Worm (Caenorhabditis elegans) whole organism, young adult: ENCODE results near the gene sqv-3.

Experiments used
- F49E8.2 ChIP-seq: sonication (generic microtip); optimal IDR thresholded peaks from 3 replicates; lab custom pipeline; 2017; ENCODE audit warnings: missing genetic modification characterization, mild to moderate bottlenecking, missing compliant biosample characterization, antibody characterized with exemption, moderate library complexity; ENCODE audit not compliant: insufficient read depth
- F55B11.4 ChIP-seq: sonication (generic microtip); optimal IDR thresholded peaks from 2 replicates; lab custom pipeline; 2016; ENCODE audit warnings: missing compliant biosample characterization, missing genetic modification characterization, borderline replicate concordance; ENCODE audit not compliant: insufficient read depth
- ama-1 ChIP-seq, 3 experiments: fragments of 150-350 bp in 1 of 3; sonication (generic microtip) in 2 of 3; optimal IDR thresholded peaks; 2 replicates each; lab custom pipeline; 2014 to 2018; ENCODE audit warnings: missing biosample characterization in 2 of 3, missing genetic modification characterization in 2 of 3, missing genetic modification reagents in 2 of 3
- aptf-3 ChIP-seq: fragments of 200-800 bp; sonication (Bioruptor generic); IDR thresholded peaks from 2 replicates; pipeline ENCODE4 v1.3.6; 2022; ENCODE audit warnings: missing genetic modification characterization, missing compliant biosample characterization
- chd-7 ChIP-seq: sonication (generic microtip); optimal IDR thresholded peaks from 2 replicates; lab custom pipeline; 2016; ENCODE audit warnings: mild to moderate bottlenecking, missing genetic modification characterization, moderate library complexity, missing compliant biosample characterization
- die-1 ChIP-seq: sonication (generic microtip); optimal IDR thresholded peaks from 2 replicates; lab custom pipeline; 2016; ENCODE audit warnings: missing genotype, mild to moderate bottlenecking, missing genetic modification characterization, missing compliant biosample characterization
- lsy-27 ChIP-seq: sonication (generic microtip); optimal IDR thresholded peaks from 2 replicates; lab custom pipeline; 2017; ENCODE audit warnings: missing genetic modification characterization, mild to moderate bottlenecking, missing compliant biosample characterization, antibody characterized with exemption, missing genotype, borderline replicate concordance; ENCODE audit not compliant: insufficient read depth
- repo-1 ChIP-seq: sonication (generic microtip); optimal IDR thresholded peaks from 2 replicates; lab custom pipeline; 2017; ENCODE audit warnings: mild to moderate bottlenecking, missing genetic modification characterization, missing compliant biosample characterization
- sdz-38 ChIP-seq: sonication (generic microtip); optimal IDR thresholded peaks from 2 replicates; lab custom pipeline; 2016; ENCODE audit warnings: missing genotype, missing genetic modification characterization, missing compliant biosample characterization
- snpc-1.3 ChIP-seq: sonication (generic microtip); optimal IDR thresholded peaks from 2 replicates; lab custom pipeline; 2017; ENCODE audit warnings: missing genetic modification characterization, mild to moderate bottlenecking, missing compliant biosample characterization, antibody characterized with exemption, moderate library complexity, missing genotype, missing genetic modification reagents; ENCODE audit not compliant: insufficient read depth
- snpc-4 ChIP-seq, 5 experiments: fragments of 150-350 bp in 1 of 5; sonication (generic microtip) in 4 of 5; optimal IDR thresholded peaks; 2 replicates each; lab custom pipeline; 2014 to 2018; ENCODE audit warnings: missing genetic modification characterization in 5 of 5, missing biosample characterization in 3 of 5, antibody characterized with exemption in 2 of 5, mild to moderate bottlenecking in 2 of 5, missing compliant biosample characterization in 2 of 5, missing genotype in 2 of 5, moderate library complexity in 2 of 5, missing genetic modification reagents in 1 of 5
- zfh-2 ChIP-seq: fragments of 200-800 bp; sonication (Bioruptor generic); conservative IDR thresholded peaks from 2 replicates; pipeline ENCODE4 v1.3.6; 2022; ENCODE audit warnings: missing genetic modification reagents, missing genetic modification characterization, missing compliant biosample characterization
- ztf-25 ChIP-seq: fragments of 200-800 bp; sonication (Bioruptor generic); IDR thresholded peaks from 2 replicates; pipeline ENCODE4 v1.3.6; 2022; ENCODE audit warnings: missing genetic modification reagents, missing genetic modification characterization, missing compliant biosample characterization

ce11 chrIII:9782483-9783081 lies 2.4 kb upstream of the sqv-3 start, which contains the start of gene R10E11.6:
- TF ChIP-seq chd-7 (tag; lab: Kevin White, UChicago) (no peak), F49E8.2 (no peak), aptf-3 (GFP tag; lab: Robert Waterston, UW) (no peak), ztf-25 (GFP tag; lab: Robert Waterston, UW) (no peak), snpc-1.3 (no peak), zfh-2 (GFP tag; lab: Robert Waterston, UW) (no peak), repo-1 (tag; lab: Kevin White, UChicago) (no peak), F55B11.4 (tag; lab: Kevin White, UChicago) (no peak), ama-1 (optimal IDR thresholded peaks at IDR 0.05; lab: Kevin White, UChicago) (no peak), ama-1 (GFP tag; optimal IDR thresholded peaks at IDR 0.05; lab: Kevin White, UChicago) (no peak), sdz-38 (tag; lab: Kevin White, UChicago) (no peak), lsy-27 (tag; lab: Kevin White, UChicago) (no peak), die-1 (no peak), snpc-4 (GFP tag; optimal IDR thresholded peaks at IDR 0.05; lab: Kevin White, UChicago) (no peak), snpc-4 (tag; optimal IDR thresholded peaks at IDR 0.05; lab: Kevin White, UChicago) (no peak)
